Worm (Caenorhabditis elegans): Measurements from ENCODE around the gene F38E11.6.

The F38E11.6 gene

DNA sequence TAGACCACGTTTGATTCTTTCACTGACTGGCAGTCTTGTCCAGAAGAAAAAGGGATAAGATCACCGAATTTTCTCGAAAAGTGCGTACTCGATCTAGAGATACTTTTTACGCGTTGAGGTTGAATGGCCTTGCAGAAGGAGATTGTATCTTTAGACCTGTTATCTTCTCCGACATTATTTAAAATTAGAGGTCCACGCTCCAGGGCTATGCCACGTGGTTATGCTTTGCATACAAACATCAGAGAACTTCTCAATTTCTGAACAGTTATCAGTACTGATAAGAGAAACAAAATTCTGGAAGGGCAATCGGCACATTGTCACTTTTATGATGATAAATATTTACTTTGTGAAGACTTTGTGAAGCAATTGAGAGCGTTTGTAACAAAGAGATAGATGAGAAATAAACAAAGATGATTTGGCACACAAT is 25.2 kb downstream of the F38E11.6 start (continued):
- TF ChIP-seq F22D6.2 (tag; optimal IDR thresholded peaks at IDR 0.05) (peak; percentile 48), B0336.3 (GFP tag; IDR thresholded peaks at IDR 0.05) (peak; percentile 68), egl-44 (GFP tag; IDR thresholded peaks at IDR 0.05) (no peak), mxl-1 (tag; optimal IDR thresholded peaks at IDR 0.05) (no peak), nhr-27 (tag; optimal IDR thresholded peaks at IDR 0.05) (no peak), ceh-40 (GFP tag; IDR thresholded peaks at IDR 0.05) (no peak), zfh-2 (GFP tag; conservative IDR thresholded peaks at IDR 0.05) (no peak), pha-4 (tag; optimal IDR thresholded peaks at IDR 0.05) (peak; percentile 84), C17E4.6 (GFP tag; IDR thresholded peaks at IDR 0.05) (no peak), B0261.1 (tag; optimal IDR thresholded peaks at IDR 0.05) (no peak), T07F8.4 (tag; optimal IDR thresholded peaks at IDR 0.05) (no peak), hmg-20 (GFP tag; IDR thresholded peaks at IDR 0.05) (no peak), ceh-27 (GFP tag; optimal IDR thresholded peaks at IDR 0.05) (no peak), hmg-1.2 (GFP tag; IDR thresholded peaks at IDR 0.05) (no peak), ceh-79 (tag; optimal IDR thresholded peaks at IDR 0.05) (no peak), sdz-38 (tag; optimal IDR thresholded peaks at IDR 0.05) (no peak), nfyb-1 (GFP tag; IDR thresholded peaks at IDR 0.05) (peak; percentile 61), nhr-80 (tag; optimal IDR thresholded peaks at IDR 0.05) (peak; percentile 86), F23B12.7 (tag; optimal IDR thresholded peaks at IDR 0.05; ENCODE audit: insufficient read depth) (no peak), Y79H2A.3 (GFP tag; conservative IDR thresholded peaks at IDR 0.05) (no peak), Y53F4B.3 (GFP tag; IDR thresholded peaks at IDR 0.05) (no peak), ztf-26 (tag; optimal IDR thresholded peaks at IDR 0.05) (peak; percentile 81), mes-4 (tag; optimal IDR thresholded peaks at IDR 0.05) (no peak), Y67H2A.10 (GFP tag; conservative IDR thresholded peaks at IDR 0.05) (no peak), rcor-1 (GFP tag; IDR thresholded peaks at IDR 0.05) (no peak), mel-28 (tag; optimal IDR thresholded peaks at IDR 0.05; ENCODE audit: borderline replicate concordance) (no peak), attf-5 (GFP tag; optimal IDR thresholded peaks at IDR 0.05) (peak; percentile 39)

DNA sequence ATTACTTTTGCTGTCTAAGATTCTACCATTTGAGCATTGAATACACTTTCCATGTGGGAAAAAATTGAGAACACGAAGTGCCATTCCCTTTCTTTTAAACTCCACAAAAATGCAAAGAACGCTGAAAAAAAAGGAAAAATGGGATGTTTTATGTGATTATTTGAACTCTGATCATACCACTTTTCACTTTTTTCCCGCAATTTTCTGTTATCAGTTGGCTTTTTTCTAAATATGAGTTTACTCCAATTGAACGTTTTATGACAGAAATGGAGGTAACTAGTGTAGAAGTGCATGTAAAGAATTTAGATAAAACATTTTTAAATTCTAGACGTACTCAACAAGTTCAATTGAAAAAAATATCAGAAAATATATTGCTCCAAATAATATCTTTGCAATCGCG is 25.9 kb downstream of the F38E11.6 start:
- TF ChIP-seq nhr-80 (tag; optimal IDR thresholded peaks at IDR 0.05) = peak; percentile 23
- TF ChIP-seq repo-1 (tag; optimal IDR thresholded peaks at IDR 0.05) = no peak

ce11 chrIV:9440880-9441336 is 26.4 kb downstream of the F38E11.6 start, which contains the start of gene idh-1:
TSS of gene idh-1 (minus strand) at chrIV:9441107.
- TF ChIP-seq madf-8 (GFP tag; conservative IDR thresholded peaks at IDR 0.05) (peak; percentile 83), sptf-2 (GFP tag; optimal IDR thresholded peaks at IDR 0.05) (no peak), aptf-3 (GFP tag; IDR thresholded peaks at IDR 0.05) (no peak), nfyb-1 (GFP tag; IDR thresholded peaks at IDR 0.05) (0 out of 2 replicates have a peak, but pooled peaks have one; percentile 17), mel-28 (tag; optimal IDR thresholded peaks at IDR 0.05; ENCODE audit: borderline replicate concordance) (no peak), let-526 (GFP tag; IDR thresholded peaks at IDR 0.05) (no peak), dpff-1 (tag; optimal IDR thresholded peaks at IDR 0.05) (no peak), nhr-27 (tag; optimal IDR thresholded peaks at IDR 0.05) (no peak), Y79H2A.3 (GFP tag; conservative IDR thresholded peaks at IDR 0.05) (no peak), B0019.2 (GFP tag; conservative IDR thresholded peaks at IDR 0.05) (peak; percentile 66; the same call in 1 of the 2 replicates), mcd-1 (GFP tag; IDR thresholded peaks at IDR 0.05) (peak; percentile 68), T07F8.4 (tag; optimal IDR thresholded peaks at IDR 0.05) (no peak), mxl-1 (tag; optimal IDR thresholded peaks at IDR 0.05) (no peak), ceh-79 (tag; optimal IDR thresholded peaks at IDR 0.05) (no peak), F39B2.1 (GFP tag; IDR thresholded peaks at IDR 0.05) (no peak), rpc-1 (optimal IDR thresholded peaks at IDR 0.05) (no peak), rpc-1 (tag; optimal IDR thresholded peaks at IDR 0.05) (no peak), dpl-1 (GFP tag; optimal IDR thresholded peaks at IDR 0.05) (peak; percentile 88), let-607 (tag; optimal IDR thresholded peaks at IDR 0.05) (no peak), efl-1 (GFP tag; optimal IDR thresholded peaks at IDR 0.05) (peak; percentile 95), zim-3 (tag; optimal IDR thresholded peaks at IDR 0.05) (peak; percentile 42), ekl-4 (GFP tag; IDR thresholded peaks at IDR 0.05) (no peak), nfya-1 (tag; optimal IDR thresholded peaks at IDR 0.05; ENCODE audit: borderline replicate concordance, insufficient read depth) (no peak), Y67H2A.10 (GFP tag; conservative IDR thresholded peaks at IDR 0.05) (no peak; the same call in 1 of the 2 replicates), aptf-2 (GFP tag; conservative IDR thresholded peaks at IDR 0.05) (no peak), lin-35 (GFP tag; optimal IDR thresholded peaks at IDR 0.05) (peak; percentile 0 to 72 (median 30))

Measured in whole organism, young adult.